Fruit fly (Drosophila melanogaster) whole organism, pupa: ENCODE results near the gene Ald2.

Source experiments
- CG10348 ChIP-seq: fragments of 200-800 bp; sonication (Bioruptor generic); IDR thresholded peaks from 2 replicates; pipeline ENCODE4 v1.3.6; 2022; ENCODE audit warnings: missing biosample characterization, missing genetic modification characterization
- CG14655 ChIP-seq: fragments of 200-800 bp; sonication (Bioruptor generic); optimal IDR thresholded peaks from 3 replicates; lab custom pipeline; 2017; ENCODE audit warnings: mild to moderate bottlenecking, missing biosample characterization, missing genetic modification reagents, missing genetic modification characterization
- CG15710 ChIP-seq: fragments of 200-800 bp; sonication (Bioruptor generic); optimal IDR thresholded peaks from 2 replicates; lab custom pipeline; 2018; ENCODE audit warnings: missing biosample characterization, mild to moderate bottlenecking, missing genetic modification characterization, moderate library complexity
- CG17806 ChIP-seq: fragments of 200-800 bp; sonication (Bioruptor generic); optimal IDR thresholded peaks from 2 replicates; lab custom pipeline; 2018; ENCODE audit warnings: missing biosample characterization, mild to moderate bottlenecking, missing genetic modification characterization, moderate library complexity
- D1 ChIP-seq: fragments of 200-800 bp; sonication (Bioruptor generic); optimal IDR thresholded peaks from 2 replicates; lab custom pipeline; 2018; ENCODE audit warnings: missing biosample characterization, mild to moderate bottlenecking, missing genetic modification characterization, moderate library complexity
- Snoo ChIP-seq: fragments of 200-800 bp; sonication (Bioruptor generic); optimal IDR thresholded peaks from 3 replicates; lab custom pipeline; 2017; ENCODE audit warnings: missing biosample characterization, mild to moderate bottlenecking, missing genetic modification characterization, inconsistent platforms

DNA sequence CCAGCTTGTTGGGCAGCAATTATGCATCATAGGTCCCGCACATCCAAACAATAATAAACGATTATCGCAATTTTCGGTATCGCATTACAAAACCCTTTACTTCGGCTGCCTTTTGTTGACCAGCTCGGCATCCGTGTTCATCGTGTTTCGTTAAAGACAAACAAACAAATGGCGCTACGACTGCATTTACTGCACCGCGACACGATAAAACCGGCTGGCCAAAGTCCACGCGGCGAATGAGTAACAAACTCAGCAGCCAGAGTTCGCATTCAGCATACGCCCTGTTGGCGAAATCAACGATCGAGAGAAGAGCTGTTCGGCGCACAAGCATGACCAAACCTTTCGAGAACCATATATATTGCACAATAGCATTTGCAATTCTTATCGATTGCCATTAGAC lies 50.5 kb downstream of the Ald2 start:
- TF ChIP-seq CG14655 (GFP tag; lab: Kevin White, UChicago), result no peak
- TF ChIP-seq Snoo (tag; lab: Kevin White, UChicago), result peak; percentile 39
- TF ChIP-seq CG15710, result no peak
- no peak for TF ChIP-seq CG17806
- TF ChIP-seq D1, result no peak
- TF ChIP-seq CG10348 (GFP tag; lab: Robert Waterston, UW), result no peak
